Fruit fly (Drosophila melanogaster) whole organism, embryonic: ENCODE results near the gene CG12279.

Experiments
- Abd-B ChIP-seq: fragments of 200-800 bp; sonication (Bioruptor generic); optimal IDR thresholded peaks from 2 replicates; lab custom pipeline; 2018; ENCODE audit warnings: missing biosample characterization, mild to moderate bottlenecking, missing genetic modification characterization, moderate library complexity
- Bgb ChIP-seq: fragments of 200-800 bp; sonication (Bioruptor generic); IDR thresholded peaks from 2 replicates; pipeline ENCODE4 v1.3.6; 2022; ENCODE audit warnings: missing biosample characterization, missing genetic modification characterization; ENCODE audit not compliant: partially characterized antibody
- CG11504 ChIP-seq: fragments of 200-800 bp; sonication (Bioruptor generic); optimal IDR thresholded peaks from 3 replicates; lab custom pipeline; 2019; ENCODE audit warnings: missing biosample characterization, mild to moderate bottlenecking, missing genetic modification characterization, moderate library complexity
- CG11560 ChIP-seq: fragments of 200-800 bp; sonication (Bioruptor generic); IDR thresholded peaks from 3 replicates; pipeline ENCODE4 v1.3.6; 2022; ENCODE audit warnings: missing biosample characterization, missing genetic modification characterization
- CG12659 ChIP-seq: fragments of 200-800 bp; sonication (Bioruptor generic); optimal IDR thresholded peaks from 3 replicates; lab custom pipeline; 2017; ENCODE audit warnings: mild to moderate bottlenecking, missing biosample characterization, missing genetic modification reagents, missing genetic modification characterization
- CG12942 ChIP-seq: fragments of 200-800 bp; sonication (Bioruptor generic); optimal IDR thresholded peaks from 3 replicates; lab custom pipeline; 2016; ENCODE audit warnings: missing biosample characterization, missing genetic modification characterization
- CG17186 ChIP-seq: fragments of 200-800 bp; sonication (Bioruptor generic); optimal IDR thresholded peaks from 3 replicates; lab custom pipeline; 2017; ENCODE audit warnings: missing biosample characterization, missing genetic modification reagents, missing genetic modification characterization
- CG17328 ChIP-seq: fragments of 200-800 bp; sonication (Bioruptor generic); IDR thresholded peaks from 2 replicates; pipeline ENCODE4 v1.3.6; 2022; ENCODE audit warnings: missing biosample characterization, missing genetic modification characterization
- CG17612 ChIP-seq: fragments of 200-800 bp; sonication (Bioruptor generic); IDR thresholded peaks from 2 replicates; pipeline ENCODE4 v1.3.6; 2022; ENCODE audit warnings: missing biosample characterization, missing genetic modification characterization
- CG2129 ChIP-seq: fragments of 200-800 bp; sonication (Bioruptor generic); IDR thresholded peaks from 2 replicates; pipeline ENCODE4 v1.3.6; 2022; ENCODE audit warnings: missing biosample characterization, missing genetic modification characterization; ENCODE audit not compliant: partially characterized antibody
- CG31365 ChIP-seq: fragments of 200-800 bp; sonication (Bioruptor generic); optimal IDR thresholded peaks from 2 replicates; lab custom pipeline; 2018; ENCODE audit warnings: missing biosample characterization, mild to moderate bottlenecking, missing genetic modification characterization
- CG34422 ChIP-seq: fragments of 200-800 bp; sonication (Bioruptor generic); IDR thresholded peaks from 3 replicates; pipeline ENCODE4 v1.3.6; 2022; ENCODE audit warnings: missing biosample characterization, missing genetic modification characterization
- CG4730 ChIP-seq: fragments of 200-800 bp; sonication (Bioruptor generic); IDR thresholded peaks from 2 replicates; pipeline ENCODE4 v1.3.6; 2022; ENCODE audit warnings: missing biosample characterization, missing genetic modification characterization
- CG6689 ChIP-seq: fragments of 200-800 bp; sonication (Bioruptor generic); IDR thresholded peaks from 2 replicates; pipeline ENCODE4 v1.3.6; 2022; ENCODE audit warnings: missing biosample characterization, missing genetic modification characterization
- CG7839 ChIP-seq: fragments of 200-800 bp; sonication (Bioruptor generic); optimal IDR thresholded peaks from 3 replicates; lab custom pipeline; 2018; ENCODE audit warnings: missing biosample characterization, mild to moderate bottlenecking, missing genetic modification characterization, moderate library complexity
- CG9932 ChIP-seq: fragments of 200-800 bp; sonication (Bioruptor generic); IDR thresholded peaks from 2 replicates; pipeline ENCODE4 v1.3.6; 2022; ENCODE audit warnings: missing biosample characterization, missing genetic modification characterization
- Doc2 ChIP-seq: fragments of 200-800 bp; sonication (Bioruptor generic); IDR thresholded peaks from 2 replicates; pipeline ENCODE4 v1.3.6; 2022; ENCODE audit warnings: missing biosample characterization, missing genetic modification characterization
- Dref ChIP-seq: fragments of 200-800 bp; sonication (Bioruptor generic); IDR thresholded peaks from 2 replicates; pipeline ENCODE4 v1.3.6; 2022; ENCODE audit warnings: missing biosample characterization, missing genetic modification characterization
- ERR ChIP-seq: fragments of 200-800 bp; sonication (Bioruptor generic); optimal IDR thresholded peaks from 2 replicates; lab custom pipeline; 2016; ENCODE audit warnings: missing biosample characterization, missing genetic modification characterization
- Hsf ChIP-seq: fragments of 200-800 bp; sonication (Bioruptor generic); optimal IDR thresholded peaks from 3 replicates; lab custom pipeline; 2016; ENCODE audit warnings: missing biosample characterization, missing genetic modification characterization
- NK7.1 ChIP-seq: fragments of 200-800 bp; sonication (Bioruptor generic); optimal IDR thresholded peaks from 3 replicates; lab custom pipeline; 2016; ENCODE audit warnings: missing biosample characterization, missing genetic modification characterization
- Ptx1 ChIP-seq: fragments of 200-800 bp; sonication (Bioruptor generic); IDR thresholded peaks from 2 replicates; pipeline ENCODE4 v1.3.6; 2022; ENCODE audit warnings: missing biosample characterization, missing genetic modification characterization
- Side ChIP-seq: fragments of 200-800 bp; sonication (Bioruptor generic); optimal IDR thresholded peaks from 2 replicates; lab custom pipeline; 2016; ENCODE audit warnings: missing biosample characterization, missing genetic modification characterization
- Sin3A ChIP-seq: fragments of >200 bp; optimal IDR thresholded peaks from 2 replicates; lab custom pipeline; 2018
- Sox100B ChIP-seq: fragments of 200-800 bp; sonication (Bioruptor generic); optimal IDR thresholded peaks from 3 replicates; lab custom pipeline; 2018; ENCODE audit warnings: missing biosample characterization, mild to moderate bottlenecking, missing genetic modification characterization
- ac ChIP-seq: fragments of 200-800 bp; sonication (Bioruptor generic); optimal IDR thresholded peaks from 3 replicates; lab custom pipeline; 2017; ENCODE audit warnings: missing biosample characterization, mild to moderate bottlenecking, missing genetic modification characterization
- bbx ChIP-seq: fragments of 200-800 bp; sonication (Bioruptor generic); IDR thresholded peaks from 2 replicates; pipeline ENCODE4 v1.3.6; 2022; ENCODE audit warnings: missing biosample characterization, missing genetic modification characterization; ENCODE audit not compliant: partially characterized antibody
- br ChIP-seq: fragments of >200 bp; optimal IDR thresholded peaks from 2 replicates; lab custom pipeline; 2017
- bsh ChIP-seq, 2 experiments: fragments of 200-800 bp; sonication (Bioruptor generic); optimal IDR thresholded peaks; 2 replicates each; lab custom pipeline; 2017 to 2018; ENCODE audit warnings: mild to moderate bottlenecking in 2 of 2, missing biosample characterization in 2 of 2, missing genetic modification characterization in 2 of 2, moderate library complexity in 1 of 2
- croc ChIP-seq: fragments of 200-800 bp; sonication (Bioruptor generic); conservative IDR thresholded peaks from 3 replicates; pipeline ENCODE4 v1.3.6; 2022; ENCODE audit warnings: missing biosample characterization, missing genetic modification characterization
- crp ChIP-seq, 2 experiments: fragments of 200-800 bp; sonication (Bioruptor generic); optimal IDR thresholded peaks; 2 replicates in 1 of 2; 3 replicates in 1 of 2; lab custom pipeline; 2017; ENCODE audit warnings: missing biosample characterization in 2 of 2, missing genetic modification characterization in 2 of 2, mild to moderate bottlenecking in 1 of 2, moderate library complexity in 1 of 2
- dmrt11E ChIP-seq: fragments of 200-800 bp; sonication (Bioruptor generic); optimal IDR thresholded peaks from 3 replicates; lab custom pipeline; 2018; ENCODE audit warnings: missing biosample characterization, mild to moderate bottlenecking, missing genetic modification characterization, moderate library complexity
- grau ChIP-seq: fragments of 200-800 bp; optimal IDR thresholded peaks from 3 replicates; lab custom pipeline; 2019; ENCODE audit warnings: missing biosample characterization, mild to moderate bottlenecking, missing genetic modification characterization, moderate library complexity
- gsb-n ChIP-seq: fragments of 200-800 bp; sonication (Bioruptor generic); optimal IDR thresholded peaks from 3 replicates; lab custom pipeline; 2018; ENCODE audit warnings: missing biosample characterization, mild to moderate bottlenecking, missing genetic modification characterization
- insv ChIP-seq, 2 experiments: fragments of 200-800 bp; sonication (Bioruptor generic); optimal IDR thresholded peaks; 3 replicates each; lab custom pipeline; 2016 to 2018; ENCODE audit warnings: missing biosample characterization in 2 of 2, missing genetic modification characterization in 2 of 2
- inv ChIP-seq: fragments of 200-800 bp; sonication (Bioruptor generic); IDR thresholded peaks from 2 replicates; pipeline ENCODE4 v1.3.6; 2022; ENCODE audit warnings: missing biosample characterization, missing genetic modification characterization; ENCODE audit not compliant: partially characterized antibody
- jigr1 ChIP-seq: fragments of 200-800 bp; sonication (Bioruptor generic); IDR thresholded peaks from 3 replicates; pipeline ENCODE4 v1.3.6; 2022; ENCODE audit warnings: missing biosample characterization, missing genetic modification characterization
- jing ChIP-seq: fragments of 200-800 bp; sonication (Bioruptor generic); optimal IDR thresholded peaks from 2 replicates; lab custom pipeline; 2018; ENCODE audit warnings: missing biosample characterization, mild to moderate bottlenecking, missing genetic modification characterization
- lbe ChIP-seq: fragments of 200-800 bp; sonication (Bioruptor generic); optimal IDR thresholded peaks from 2 replicates; lab custom pipeline; 2016; ENCODE audit warnings: missing biosample characterization, mild to moderate bottlenecking, missing genetic modification characterization
- lola ChIP-seq, 3 experiments: fragments of >200 bp in 2 of 3; fragments of 200-800 bp in 1 of 3; sonication (Bioruptor generic) in 1 of 3; optimal IDR thresholded peaks; 2 replicates each; lab custom pipeline; 2017 to 2019; ENCODE audit warnings: missing biosample characterization in 3 of 3, missing genetic modification characterization in 3 of 3, mild to moderate bottlenecking in 1 of 3, moderate library complexity in 1 of 3
- luna ChIP-seq: fragments of 200-800 bp; sonication (Bioruptor generic); optimal IDR thresholded peaks from 2 replicates; lab custom pipeline; 2016; ENCODE audit warnings: missing biosample characterization, missing genetic modification characterization
- pho ChIP-seq: fragments of 200-800 bp; sonication (Bioruptor generic); optimal IDR thresholded peaks from 2 replicates; lab custom pipeline; 2016; ENCODE audit warnings: missing biosample characterization, missing genetic modification characterization
- sens ChIP-seq: fragments of 200-800 bp; sonication (Bioruptor generic); peaks from one replicate; lab custom pipeline; 2016; ENCODE audit warnings: missing biosample characterization, missing genetic modification characterization
- shn ChIP-seq: fragments of 200-800 bp; sonication (Bioruptor generic); optimal IDR thresholded peaks from 3 replicates; lab custom pipeline; 2016; ENCODE audit warnings: missing biosample characterization, missing genetic modification characterization
- slp2 ChIP-seq: fragments of 200-800 bp; sonication (Bioruptor generic); optimal IDR thresholded peaks from 2 replicates; lab custom pipeline; 2016; ENCODE audit warnings: missing biosample characterization, missing genetic modification characterization
- sob ChIP-seq: fragments of 200-800 bp; sonication (Bioruptor generic); IDR thresholded peaks from 2 replicates; pipeline ENCODE4 v1.3.6; 2022; ENCODE audit warnings: missing biosample characterization, missing genetic modification characterization
- ssp ChIP-seq: fragments of 200-800 bp; sonication (Bioruptor generic); IDR thresholded peaks from 2 replicates; pipeline ENCODE4 v1.3.6; 2022; ENCODE audit warnings: missing biosample characterization, missing genetic modification characterization
- stwl ChIP-seq: fragments of 200-800 bp; sonication (Bioruptor generic); optimal IDR thresholded peaks from 3 replicates; lab custom pipeline; 2018; ENCODE audit warnings: missing biosample characterization, mild to moderate bottlenecking, missing genetic modification characterization, moderate library complexity
- zfh2 ChIP-seq: fragments of 200-800 bp; sonication (Bioruptor generic); optimal IDR thresholded peaks from 2 replicates; lab custom pipeline; 2016; ENCODE audit warnings: missing biosample characterization, missing genetic modification characterization

The CG12279 gene

DNA sequence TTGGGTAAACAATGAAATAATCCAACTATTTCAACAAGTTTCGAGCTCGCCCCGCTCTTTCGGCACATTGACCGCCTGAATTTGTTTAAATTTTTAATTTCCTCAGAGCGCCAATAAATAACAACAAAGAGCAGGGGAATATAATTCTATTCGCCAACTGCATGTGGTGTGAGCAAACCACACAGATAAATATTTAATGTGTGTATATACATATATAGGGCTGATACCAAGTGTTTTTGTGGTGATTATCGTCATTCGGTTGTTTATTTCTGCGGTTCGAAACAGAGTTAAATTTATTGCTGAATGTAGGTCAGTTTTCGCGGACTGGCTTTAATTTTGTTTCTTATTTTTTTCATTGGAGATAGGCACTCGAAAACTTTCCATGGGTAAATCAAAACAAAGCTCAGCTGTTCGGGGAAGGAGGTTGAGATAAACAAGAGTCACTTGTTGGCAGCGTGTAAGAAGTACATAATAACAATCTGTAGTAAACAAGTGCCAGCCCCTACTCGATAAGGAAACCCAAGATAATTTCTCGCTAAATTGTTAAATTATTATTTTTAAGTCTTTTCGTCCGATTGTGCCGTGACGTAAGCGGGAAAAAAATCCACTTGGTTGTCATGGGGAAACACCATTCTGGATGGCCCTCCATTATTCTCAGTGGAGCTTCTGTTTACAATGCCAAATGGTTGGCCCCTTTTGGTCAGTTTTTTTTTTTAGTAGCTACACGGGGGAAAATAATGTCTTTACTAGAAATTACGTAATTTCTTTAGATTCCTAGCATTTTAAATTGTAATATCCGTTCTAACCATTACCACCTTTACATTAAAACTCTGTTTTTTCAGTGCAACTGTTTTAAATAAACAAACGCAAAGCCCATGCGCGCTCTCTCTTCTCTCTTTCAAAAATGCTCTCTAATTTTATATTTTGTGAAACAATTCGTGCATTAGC is 13.0 kb downstream of the CG12279 start (continued):
- no peak for TF ChIP-seq slp2
- TF ChIP-seq CG12942, result no peak
- no peak for TF ChIP-seq Dref (GFP tag; lab: Robert Waterston, UW)
- no peak for TF ChIP-seq insv (GFP tag; optimal IDR thresholded peaks at IDR 0.05; lab: Kevin White, UChicago)
- no peak for TF ChIP-seq stwl
- TF ChIP-seq CG34422 (GFP tag; lab: Robert Waterston, UW), result peak; percentile 37; the same call in 1 of the 3 replicates
- TF ChIP-seq Side (GFP tag; lab: Kevin White, UChicago), result no peak
- TF ChIP-seq zfh2 (GFP tag; lab: Kevin White, UChicago), result peak; percentile 50
- peak; percentile 72; the same call in 1 of the 2 replicates for TF ChIP-seq Ptx1
- TF ChIP-seq bsh (GFP tag; optimal IDR thresholded peaks at IDR 0.05; lab: Kevin White, UChicago), result peak in 1 of 2 experiments; percentile 45
- TF ChIP-seq CG4730 (GFP tag; lab: Robert Waterston, UW), result peak; percentile 43; the same call in 1 of the 2 replicates
- TF ChIP-seq CG12659 (GFP tag; lab: Kevin White, UChicago), result peak; percentile 47
- no peak for TF ChIP-seq CG11560 (tag; lab: Robert Waterston, UW)
- no peak for TF ChIP-seq bbx
- TF ChIP-seq sens (GFP tag; lab: Kevin White, UChicago), result peak; percentile 92
- TF ChIP-seq jing (GFP tag; lab: Kevin White, UChicago), result peak; percentile 8
- TF ChIP-seq CG7839 (tag; lab: Kevin White, UChicago), result peak; percentile 61
- no peak for TF ChIP-seq inv (GFP tag; lab: Robert Waterston, UW)
- peak; percentile 64 for TF ChIP-seq Hsf (GFP tag; lab: Kevin White, UChicago)
- no peak for TF ChIP-seq br
- no peak for TF ChIP-seq Abd-B (GFP tag; lab: Kevin White, UChicago)
- TF ChIP-seq CG2129 (GFP tag; lab: Robert Waterston, UW), result no peak
- TF ChIP-seq CG11504 (tag; lab: Kevin White, UChicago), result peak; percentile 71
- TF ChIP-seq dmrt11E (tag; lab: Kevin White, UChicago), result no peak
- no peak for TF ChIP-seq ERR (GFP tag; lab: Kevin White, UChicago)
- TF ChIP-seq grau (tag; lab: Kevin White, UChicago), result peak; percentile 39
- TF ChIP-seq ac (GFP tag; lab: Kevin White, UChicago), result no peak
- no peak for TF ChIP-seq Sin3A
- TF ChIP-seq pho (GFP tag; lab: Kevin White, UChicago), result peak; percentile 51
- peak; percentile 41 for TF ChIP-seq luna (GFP tag; lab: Kevin White, UChicago)
- TF ChIP-seq crp (GFP tag; optimal IDR thresholded peaks at IDR 0.05; lab: Kevin White, UChicago), result peak in 1 of 2 experiments; percentile 11
- no peak for TF ChIP-seq lbe
- peak; percentile 4 for TF ChIP-seq shn (GFP tag; lab: Kevin White, UChicago)
- TF ChIP-seq NK7.1 (GFP tag; lab: Kevin White, UChicago), result peak; percentile 45
- no peak for TF ChIP-seq Bgb (GFP tag; lab: Robert Waterston, UW)
- TF ChIP-seq lola (GFP tag; optimal IDR thresholded peaks at IDR 0.05; lab: Kevin White, UChicago), result no peak
- no peak for TF ChIP-seq jigr1 (GFP tag; lab: Robert Waterston, UW)
- peak; percentile 64 for TF ChIP-seq CG9932 (GFP tag; lab: Robert Waterston, UW)
- TF ChIP-seq CG17186 (GFP tag; lab: Kevin White, UChicago), result no peak
- 0 out of 3 replicates have a peak, but pooled peaks have one; percentile 32 for TF ChIP-seq croc (GFP tag; lab: Robert Waterston, UW)
- TF ChIP-seq CG17328 (GFP tag; lab: Robert Waterston, UW), result peak; percentile 67
- no peak for TF ChIP-seq gsb-n
- no peak for TF ChIP-seq CG31365 (tag; lab: Kevin White, UChicago)
- TF ChIP-seq sob, result peak; percentile 62
- no peak for TF ChIP-seq CG17612 (GFP tag; lab: Robert Waterston, UW)
- TF ChIP-seq Sox100B (GFP tag; lab: Kevin White, UChicago), result peak; percentile 55
- TF ChIP-seq ssp (GFP tag; lab: Robert Waterston, UW), result no peak
- no peak for TF ChIP-seq Doc2
- TF ChIP-seq CG6689 (GFP tag; lab: Robert Waterston, UW), result peak; percentile 42; the same call in 1 of the 2 replicates
